Fruit fly (Drosophila melanogaster) Kc167 (cell line): ENCODE measurements around the gene Alp11.

Source experiments
- Myc ChIP-seq: fragments of >200 bp; optimal IDR thresholded peaks from 2 replicates; lab custom pipeline; 2017; ENCODE audit warnings: missing external identifiers
- Sin3A ChIP-seq: fragments of >200 bp; optimal IDR thresholded peaks from 2 replicates; lab custom pipeline; 2018; ENCODE audit warnings: missing external identifiers
- h ChIP-seq: fragments of >200 bp; optimal IDR thresholded peaks from 3 replicates; lab custom pipeline; 2018; ENCODE audit warnings: missing external identifiers
- insv ChIP-seq: fragments of >200 bp; optimal IDR thresholded peaks from 3 replicates; lab custom pipeline; 2018; ENCODE audit warnings: missing external identifiers
- psq ChIP-seq: fragments of >200 bp; optimal IDR thresholded peaks from 2 replicates; lab custom pipeline; 2017; ENCODE audit warnings: missing external identifiers
- ttk ChIP-seq: sonication (Bioruptor generic); optimal IDR thresholded peaks from 2 replicates; lab custom pipeline; 2017; ENCODE audit warnings: missing external identifiers

- TF ChIP-seq h (no peak), ttk (lab: Kevin White, UChicago) (no peak), psq (no peak), Sin3A (no peak), Myc (lab: Kevin White, UChicago) (no peak), insv (lab: Kevin White, UChicago) (no peak)
These were observed 42.4 kb downstream of the Alp11 start for dm6 chrX:15629962-15630361.
